Worm (Caenorhabditis elegans) whole organism, midembryonic: ENCODE data around the gene ptr-1.

Experiments used
- cog-1 ChIP-seq: sonication (generic microtip); optimal IDR thresholded peaks from 2 replicates; lab custom pipeline; 2016; ENCODE audit warnings: missing genetic modification characterization, missing compliant biosample characterization
- flt-1 ChIP-seq: fragments of 200-800 bp; sonication (Bioruptor generic); IDR thresholded peaks from 2 replicates; pipeline ENCODE4 v1.3.6; 2022; ENCODE audit warnings: missing genetic modification characterization, missing compliant biosample characterization
- med-1 ChIP-seq: sonication (generic microtip); optimal IDR thresholded peaks from 2 replicates; lab custom pipeline; 2017; ENCODE audit warnings: missing genetic modification characterization, mild to moderate bottlenecking, missing compliant biosample characterization, antibody characterized with exemption, missing genetic modification reagents; ENCODE audit not compliant: insufficient read depth
- ref-1 ChIP-seq: fragments of 200-800 bp; sonication (Bioruptor generic); conservative IDR thresholded peaks from 2 replicates; pipeline ENCODE4 v1.3.6; 2022; ENCODE audit warnings: missing genetic modification reagents, missing genetic modification characterization, missing compliant biosample characterization
- tab-1 ChIP-seq: fragments of 200-800 bp; sonication (Bioruptor generic); IDR thresholded peaks from 2 replicates; pipeline ENCODE4 v1.3.6; 2022; ENCODE audit warnings: missing genetic modification characterization, missing compliant biosample characterization
- ztf-29 ChIP-seq: fragments of 200-800 bp; sonication (Bioruptor generic); IDR thresholded peaks from 2 replicates; pipeline ENCODE4 v1.3.6; 2022; ENCODE audit warnings: missing genetic modification reagents, missing genetic modification characterization, missing compliant biosample characterization

DNA sequence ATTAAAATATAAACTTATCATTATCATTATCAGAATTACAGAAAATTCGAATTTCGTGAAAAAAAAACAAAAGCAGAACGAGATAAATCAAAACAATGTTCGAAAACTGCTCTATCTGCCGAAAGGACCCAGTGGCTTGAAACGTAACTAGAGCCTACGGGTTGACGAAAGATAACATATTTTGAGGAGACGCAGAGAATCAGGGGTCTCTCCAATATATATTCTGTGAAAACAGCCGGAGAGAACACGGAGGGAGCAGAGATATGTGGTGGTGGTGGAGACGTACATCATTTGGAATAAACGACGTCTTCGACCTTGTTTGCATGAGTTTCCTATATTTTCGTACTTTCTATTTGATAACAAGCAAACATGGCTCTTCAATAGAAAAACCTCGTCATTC lies 27.4 kb upstream of the ptr-1 start:
- no peak for TF ChIP-seq ref-1 (GFP tag; lab: Robert Waterston, UW)
- no peak for TF ChIP-seq ztf-29 (GFP tag; lab: Robert Waterston, UW)
- TF ChIP-seq flt-1 (GFP tag; lab: Robert Waterston, UW): no peak
- no peak for TF ChIP-seq med-1 (GFP tag; lab: Kevin White, UChicago)
- no peak for TF ChIP-seq cog-1 (tag; lab: Kevin White, UChicago)
- TF ChIP-seq tab-1 (GFP tag; lab: Robert Waterston, UW): no peak
